Fruit fly (Drosophila melanogaster) whole organism, wandering third instar larva: ENCODE measurements around the gene CG11035.

Experiments
- Abd-B ChIP-seq: fragments of >200 bp; optimal IDR thresholded peaks from 2 replicates; lab custom pipeline; 2017; ENCODE audit warnings: missing biosample characterization, missing genetic modification characterization
- CG32264 ChIP-seq: fragments of 200-800 bp; sonication (Bioruptor generic); optimal IDR thresholded peaks from 2 replicates; lab custom pipeline; 2016; ENCODE audit warnings: missing biosample characterization, missing genetic modification characterization
- CG9705 ChIP-seq: fragments of 200-800 bp; sonication (Bioruptor generic); optimal IDR thresholded peaks from 2 replicates; lab custom pipeline; 2018; ENCODE audit warnings: missing biosample characterization, mild to moderate bottlenecking, missing genetic modification characterization
- CrebA ChIP-seq: fragments of 200-800 bp; sonication (Bioruptor generic); optimal IDR thresholded peaks from 2 replicates; lab custom pipeline; 2016; ENCODE audit warnings: missing biosample characterization, mild to moderate bottlenecking, missing genetic modification characterization, borderline replicate concordance
- Dfd ChIP-seq: fragments of >200 bp; optimal IDR thresholded peaks from 2 replicates; lab custom pipeline; 2017; ENCODE audit warnings: missing biosample characterization, missing genetic modification characterization
- Dif ChIP-seq: fragments of 200-275, 200-300 bp; sonication (Bioruptor generic); optimal IDR thresholded peaks from 2 replicates; lab custom pipeline; 2018; ENCODE audit warnings: missing biosample characterization, missing genetic modification characterization; ENCODE audit not compliant: partially characterized antibody
- GATAd ChIP-seq: sonication (Bioruptor generic); optimal IDR thresholded peaks from 2 replicates; lab custom pipeline; 2016; ENCODE audit warnings: missing biosample characterization, missing genetic modification characterization
- HLH106 ChIP-seq: fragments of 200-800 bp; optimal IDR thresholded peaks from 3 replicates; lab custom pipeline; 2019; ENCODE audit warnings: missing biosample characterization, mild to moderate bottlenecking, missing genetic modification characterization, moderate library complexity
- Hnf4 ChIP-seq: fragments of 200-800 bp; sonication (Bioruptor generic); optimal IDR thresholded peaks from 2 replicates; lab custom pipeline; 2016; ENCODE audit warnings: missing biosample characterization, mild to moderate bottlenecking, missing genetic modification characterization
- Hr78 ChIP-seq: fragments of >200 bp; optimal IDR thresholded peaks from 2 replicates; lab custom pipeline; 2017; ENCODE audit warnings: missing biosample characterization, missing genetic modification characterization
- Hr83 ChIP-seq: fragments of 200-300 bp; sonication (Bioruptor generic); optimal IDR thresholded peaks from 2 replicates; lab custom pipeline; 2016; ENCODE audit warnings: missing biosample characterization, mild to moderate bottlenecking, missing genetic modification characterization, moderate library complexity; ENCODE audit not compliant: poor library complexity, severe bottlenecking
- Jra ChIP-seq: sonication (Bioruptor generic); optimal IDR thresholded peaks from 2 replicates; lab custom pipeline; 2016; ENCODE audit warnings: missing biosample characterization, missing genetic modification characterization
- Mio ChIP-seq: sonication (Bioruptor generic); optimal IDR thresholded peaks from 2 replicates; lab custom pipeline; 2016; ENCODE audit warnings: missing biosample characterization, missing genetic modification characterization
- Myc ChIP-seq: fragments of >200 bp; optimal IDR thresholded peaks from 2 replicates; lab custom pipeline; 2017
- N ChIP-seq: fragments of >200 bp; optimal IDR thresholded peaks from 2 replicates; lab custom pipeline; 2018; ENCODE audit warnings: missing biosample characterization, missing external identifiers, missing genetic modification characterization
- OdsH ChIP-seq: fragments of 200-800 bp; sonication (Bioruptor generic); optimal IDR thresholded peaks from 2 replicates; lab custom pipeline; 2016; ENCODE audit warnings: missing biosample characterization, mild to moderate bottlenecking, missing genetic modification characterization
- Rel ChIP-seq, 2 experiments: fragments of 200-800 bp; sonication (Bioruptor generic) in 1 of 2; optimal IDR thresholded peaks; 2 replicates in 1 of 2; 3 replicates in 1 of 2; lab custom pipeline; 2016 to 2019; ENCODE audit warnings: mild to moderate bottlenecking in 2 of 2, missing biosample characterization in 2 of 2, missing genetic modification characterization in 2 of 2, moderate library complexity in 1 of 2
- Sp1 ChIP-seq: fragments of 200-800 bp; sonication (Bioruptor generic); optimal IDR thresholded peaks from 3 replicates; lab custom pipeline; 2019; ENCODE audit warnings: missing biosample characterization, mild to moderate bottlenecking, missing genetic modification characterization, moderate library complexity
- Vsx2 ChIP-seq: fragments of 200-300, 225-300 bp; sonication (Bioruptor generic); optimal IDR thresholded peaks from 2 replicates; lab custom pipeline; 2018; ENCODE audit warnings: missing biosample characterization, missing genetic modification characterization; ENCODE audit not compliant: partially characterized antibody
- br ChIP-seq: fragments of 200-800 bp; sonication (Bioruptor generic); optimal IDR thresholded peaks from 2 replicates; lab custom pipeline; 2016; ENCODE audit warnings: missing biosample characterization, missing genetic modification characterization
- brk ChIP-seq: fragments of 200-800 bp; sonication (Bioruptor generic); optimal IDR thresholded peaks from 2 replicates; lab custom pipeline; 2016; ENCODE audit warnings: missing biosample characterization, mild to moderate bottlenecking, missing genetic modification characterization
- dl ChIP-seq, 2 experiments: fragments of 175-275, 200-275 bp in 1 of 2; fragments of 200-275 bp in 1 of 2; sonication (Bioruptor generic); optimal IDR thresholded peaks; lab custom pipeline; 2018; ENCODE audit warnings: mild to moderate bottlenecking in 2 of 2, missing biosample characterization in 2 of 2, missing genetic modification characterization in 2 of 2, moderate library complexity in 2 of 2; ENCODE audit not compliant: partially characterized antibody in 2 of 2, insufficient read depth in 1 of 2
- dmrt93B ChIP-seq: fragments of 200-800 bp; sonication (Bioruptor generic); optimal IDR thresholded peaks from 2 replicates; lab custom pipeline; 2018; ENCODE audit warnings: missing biosample characterization, mild to moderate bottlenecking, missing genetic modification characterization
- dsf ChIP-seq: sonication (Bioruptor generic); optimal IDR thresholded peaks from 2 replicates; lab custom pipeline; 2016; ENCODE audit warnings: missing biosample characterization, missing genetic modification characterization, borderline replicate concordance
- ey ChIP-seq: fragments of 200-800 bp; sonication (Bioruptor generic); optimal IDR thresholded peaks from 2 replicates; lab custom pipeline; 2016; ENCODE audit warnings: missing biosample characterization, missing genetic modification characterization
- foxo ChIP-seq, 2 experiments: fragments of 200-800 bp; sonication (Bioruptor generic); optimal IDR thresholded peaks; 2 replicates in 1 of 2; 3 replicates in 1 of 2; lab custom pipeline; 2016 to 2017; ENCODE audit warnings: missing biosample characterization in 2 of 2, missing genetic modification characterization in 2 of 2
- fru ChIP-seq: fragments of 200-800 bp; sonication (Bioruptor generic); optimal IDR thresholded peaks from 3 replicates; lab custom pipeline; 2016; ENCODE audit warnings: missing biosample characterization, mild to moderate bottlenecking, missing genetic modification characterization
- h ChIP-seq: fragments of 200-800 bp; sonication (Bioruptor generic); optimal IDR thresholded peaks from 3 replicates; lab custom pipeline; 2016; ENCODE audit warnings: missing biosample characterization, mild to moderate bottlenecking, missing genetic modification characterization
- jim ChIP-seq: fragments of 175-275, 200-325 bp; sonication (Bioruptor generic); optimal IDR thresholded peaks from 2 replicates; lab custom pipeline; 2016; ENCODE audit warnings: missing biosample characterization, mild to moderate bottlenecking, missing genetic modification characterization
- lola ChIP-seq: fragments of >200 bp; optimal IDR thresholded peaks from 2 replicates; lab custom pipeline; 2017; ENCODE audit warnings: missing biosample characterization, missing genetic modification characterization
- pan ChIP-seq: fragments of >200 bp; optimal IDR thresholded peaks from 2 replicates; lab custom pipeline; 2017
- psq ChIP-seq: fragments of 200-800 bp; sonication (Bioruptor generic); optimal IDR thresholded peaks from 3 replicates; lab custom pipeline; 2017; ENCODE audit warnings: missing biosample characterization, mild to moderate bottlenecking, missing genetic modification characterization, moderate library complexity
- rgr ChIP-seq: fragments of 200-800 bp; sonication (Bioruptor generic); optimal IDR thresholded peaks from 3 replicates; lab custom pipeline; 2016; ENCODE audit warnings: missing biosample characterization, mild to moderate bottlenecking, missing genetic modification characterization
- sage ChIP-seq: fragments of 200-800 bp; sonication (Bioruptor generic); optimal IDR thresholded peaks from 2 replicates; lab custom pipeline; 2016; ENCODE audit warnings: missing biosample characterization, mild to moderate bottlenecking, missing genetic modification characterization
- sv ChIP-seq: fragments of 200-800 bp; sonication (Bioruptor generic); optimal IDR thresholded peaks from 3 replicates; lab custom pipeline; 2016; ENCODE audit warnings: missing biosample characterization, missing genetic modification characterization
- tai ChIP-seq: sonication (Bioruptor generic); optimal IDR thresholded peaks from 2 replicates; lab custom pipeline; 2016; ENCODE audit warnings: missing biosample characterization, missing genetic modification characterization
- usp ChIP-seq: fragments of >200 bp; optimal IDR thresholded peaks from 2 replicates; lab custom pipeline; 2017; ENCODE audit warnings: missing biosample characterization, missing genetic modification characterization
- woc ChIP-seq: sonication (Bioruptor generic); optimal IDR thresholded peaks from 2 replicates; lab custom pipeline; 2016; ENCODE audit warnings: missing biosample characterization, mild to moderate bottlenecking, missing genetic modification characterization

CG11035 gene

dm6 chr3R:8032923-8033478 lies at the start of gene CG11035, which contains the start of gene unc-45:
Gene CG11035, minus strand, starts transcription at chr3R:8033009.
Gene unc-45, plus strand, starts transcription at chr3R:8033301.
- TF ChIP-seq pan (lab: Kevin White, UChicago) (no peak), sv (no peak), Mio (GFP tag; lab: Kevin White, UChicago) (no peak), N (no peak), Jra (GFP tag; lab: Kevin White, UChicago) (peak; percentile 46), Hr78 (GFP tag; lab: Kevin White, UChicago) (no peak), tai (no peak), OdsH (GFP tag; lab: Kevin White, UChicago) (no peak), HLH106 (peak; percentile 72), Rel (GFP tag; optimal IDR thresholded peaks at IDR 0.05; lab: Kevin White, UChicago) (no peak), Rel (tag; optimal IDR thresholded peaks at IDR 0.05; lab: Kevin White, UChicago) (peak; percentile 23), fru (GFP tag; lab: Kevin White, UChicago) (peak; percentile 37), foxo (GFP tag; optimal IDR thresholded peaks at IDR 0.05; lab: Kevin White, UChicago) (peak in 1 of 2 experiments; percentile 48), Dfd (GFP tag; lab: Kevin White, UChicago) (no peak), ey (GFP tag; lab: Kevin White, UChicago) (no peak), sage (GFP tag; lab: Kevin White, UChicago) (peak; percentile 54), rgr (GFP tag; lab: Kevin White, UChicago) (peak; percentile 17), br (no peak), dl (GFP tag; optimal IDR thresholded peaks at IDR 0.05; lab: Kevin White, UChicago; ENCODE audit: insufficient read depth in 1 of 2, partially characterized antibody in 2 of 2) (no peak), usp (no peak), Hnf4 (GFP tag; lab: Kevin White, UChicago) (peak; percentile 66), h (peak; percentile 54), Dif (no peak), dsf (GFP tag; lab: Kevin White, UChicago) (peak; percentile 10), CrebA (GFP tag; lab: Kevin White, UChicago) (no peak), Sp1 (GFP tag; lab: Kevin White, UChicago) (peak; percentile 50), woc (GFP tag; lab: Kevin White, UChicago) (peak; percentile 83), lola (GFP tag; lab: Kevin White, UChicago) (no peak), brk (GFP tag; lab: Kevin White, UChicago) (peak; percentile 13), Abd-B (GFP tag; lab: Kevin White, UChicago) (no peak), dmrt93B (GFP tag; lab: Kevin White, UChicago) (no peak), CG9705 (GFP tag; lab: Kevin White, UChicago) (peak; percentile 8), GATAd (GFP tag; lab: Kevin White, UChicago) (no peak), CG32264 (GFP tag; lab: Kevin White, UChicago) (no peak), Vsx2 (no peak), jim (no peak), Hr83 (GFP tag; lab: Kevin White, UChicago) (no peak), Myc (lab: Kevin White, UChicago) (peak; percentile 55), psq (no peak)
- TF ChIP-seq, all 38 proteins: peak for 15

DNA sequence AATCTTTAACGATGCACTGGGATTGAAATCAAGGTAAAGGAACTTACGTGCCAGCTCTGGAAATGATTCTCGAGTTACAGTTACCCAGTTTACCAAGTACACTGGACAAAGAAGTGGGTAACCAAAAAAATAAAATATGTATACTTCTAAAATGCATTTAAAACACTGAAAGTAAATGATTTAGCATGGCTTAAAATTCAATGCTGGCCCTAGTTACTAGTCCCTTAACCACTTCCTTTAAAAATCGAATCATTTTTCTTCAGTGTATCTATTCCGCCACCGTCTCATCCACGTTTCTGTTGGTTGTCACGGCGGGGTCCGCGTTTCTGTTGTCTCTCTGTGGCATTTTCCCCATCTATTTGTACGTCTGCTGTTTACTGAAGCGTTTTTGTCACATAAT lies 39.8 kb upstream of the CG11035 start:
- TF ChIP-seq OdsH (GFP tag; lab: Kevin White, UChicago) = no peak
- no peak for TF ChIP-seq tai
- TF ChIP-seq CG9705 (GFP tag; lab: Kevin White, UChicago) = no peak
- no peak for TF ChIP-seq brk (GFP tag; lab: Kevin White, UChicago)
- TF ChIP-seq h = peak; percentile 11
- TF ChIP-seq woc (GFP tag; lab: Kevin White, UChicago) = no peak
- no peak for TF ChIP-seq fru (GFP tag; lab: Kevin White, UChicago)
- TF ChIP-seq usp = no peak
- no peak for TF ChIP-seq Sp1 (GFP tag; lab: Kevin White, UChicago)
- no peak for TF ChIP-seq GATAd (GFP tag; lab: Kevin White, UChicago)
- peak; percentile 15 for TF ChIP-seq ey (GFP tag; lab: Kevin White, UChicago)
- no peak for TF ChIP-seq Myc (lab: Kevin White, UChicago)
- no peak for TF ChIP-seq HLH106
- no peak for TF ChIP-seq N
- no peak for TF ChIP-seq lola (GFP tag; lab: Kevin White, UChicago)
- TF ChIP-seq Hr83 (GFP tag; lab: Kevin White, UChicago) = no peak
- TF ChIP-seq psq = no peak
- TF ChIP-seq sv = peak; percentile 7
- TF ChIP-seq sage (GFP tag; lab: Kevin White, UChicago) = no peak
- no peak for TF ChIP-seq Vsx2
- TF ChIP-seq, all 38 proteins: peak for 3
